Worm (Caenorhabditis elegans) whole organism, L4 larva: ENCODE measurements around the gene serp-1.2.

ENCODE experiments used
- D1046.2 ChIP-seq: fragments of 200-800 bp; sonication (Bioruptor generic); IDR thresholded peaks from 2 replicates; pipeline ENCODE4 v1.3.6; 2022; ENCODE audit warnings: missing genetic modification characterization, missing compliant biosample characterization
- F10B5.3 ChIP-seq: sonication (generic microtip); optimal IDR thresholded peaks from 2 replicates; lab custom pipeline; 2016; ENCODE audit warnings: mild to moderate bottlenecking, missing genetic modification characterization, missing compliant biosample characterization
- F26F4.8 ChIP-seq: fragments of 200-800 bp; sonication (Bioruptor generic); conservative IDR thresholded peaks from 2 replicates; pipeline ENCODE4 v1.3.6; 2022; ENCODE audit warnings: missing genetic modification characterization, missing compliant biosample characterization
- T20F7.1 ChIP-seq: fragments of 200-800 bp; sonication (Bioruptor generic); optimal IDR thresholded peaks from 2 replicates; lab custom pipeline; 2018; ENCODE audit warnings: mild to moderate bottlenecking, missing genetic modification characterization, missing compliant biosample characterization
- Y105C5A.15 ChIP-seq: fragments of 200-800 bp; sonication (Bioruptor generic); IDR thresholded peaks from 2 replicates; pipeline ENCODE4 v1.3.6; 2022; ENCODE audit warnings: missing genetic modification characterization, missing compliant biosample characterization
- Y48G9A.11 ChIP-seq: fragments of 200-800 bp; sonication (Bioruptor generic); IDR thresholded peaks from 2 replicates; pipeline ENCODE4 v1.3.6; 2022; ENCODE audit warnings: missing genetic modification reagents, missing genetic modification characterization, missing compliant biosample characterization
- Y75B8A.6 ChIP-seq: fragments of 200-800 bp; sonication (Bioruptor generic); IDR thresholded peaks from 2 replicates; pipeline ENCODE4 v1.3.6; 2022; ENCODE audit warnings: missing genetic modification reagents, missing genetic modification characterization, missing compliant biosample characterization
- ZK546.5 ChIP-seq, 2 experiments: sonication (generic microtip); optimal IDR thresholded peaks; 2 replicates each; lab custom pipeline; 2017; ENCODE audit warnings: missing biosample characterization in 2 of 2, missing genetic modification characterization in 2 of 2
- ceh-28 ChIP-seq: fragments of 150-350 bp; optimal IDR thresholded peaks from 2 replicates; lab custom pipeline; 2014; ENCODE audit warnings: missing biosample characterization, missing genetic modification reagents, missing genetic modification characterization
- ceh-32 ChIP-seq: sonication (generic microtip); optimal IDR thresholded peaks from 2 replicates; lab custom pipeline; 2016; ENCODE audit warnings: mild to moderate bottlenecking, missing genetic modification characterization, missing compliant biosample characterization; ENCODE audit not compliant: poor library complexity
- ceh-44 ChIP-seq: fragments of 200-800 bp; sonication (Bioruptor generic); IDR thresholded peaks from 2 replicates; pipeline ENCODE4 v1.3.6; 2022; ENCODE audit warnings: missing genetic modification reagents, missing genetic modification characterization, missing compliant biosample characterization
- ces-1 ChIP-seq: fragments of 150-350 bp; sonication (generic microtip); optimal IDR thresholded peaks from 4 replicates; lab custom pipeline; 2014; ENCODE audit warnings: missing biosample characterization, missing genetic modification reagents, missing genetic modification characterization
- ctbp-1 ChIP-seq: fragments of 200-800 bp; sonication (Bioruptor generic); IDR thresholded peaks from 2 replicates; pipeline ENCODE4 v1.3.6; 2022; ENCODE audit warnings: missing genetic modification reagents, missing genetic modification characterization, missing compliant biosample characterization
- daf-16 ChIP-seq, 3 experiments: sonication (generic microtip); optimal IDR thresholded peaks; 2 replicates each; lab custom pipeline; 2016 to 2017; ENCODE audit warnings: missing genetic modification characterization in 3 of 3, missing genetic modification reagents in 3 of 3, mild to moderate bottlenecking in 2 of 3, missing compliant biosample characterization in 2 of 3, missing biosample characterization in 1 of 3, moderate library complexity in 1 of 3
- daf-19 ChIP-seq: fragments of 200-800 bp; sonication (Bioruptor generic); conservative IDR thresholded peaks from 2 replicates; pipeline ENCODE4 v1.3.6; 2022; ENCODE audit warnings: missing genetic modification characterization, missing compliant biosample characterization
- daf-8 ChIP-seq: fragments of 200-800 bp; sonication (Bioruptor generic); IDR thresholded peaks from 2 replicates; pipeline ENCODE4 v1.3.6; 2022; ENCODE audit warnings: missing genetic modification characterization, missing compliant biosample characterization
- dmd-6 ChIP-seq: fragments of 200-800 bp; sonication (Bioruptor generic); IDR thresholded peaks from 2 replicates; pipeline ENCODE4 v1.3.6; 2022; ENCODE audit warnings: missing genetic modification reagents, missing genetic modification characterization, missing compliant biosample characterization
- dmd-8 ChIP-seq: fragments of 200-800 bp; sonication (Bioruptor generic); IDR thresholded peaks from 2 replicates; pipeline ENCODE4 v1.3.6; 2022; ENCODE audit warnings: missing genetic modification characterization, missing compliant biosample characterization
- dpl-1 ChIP-seq: fragments of 150-350 bp; optimal IDR thresholded peaks from 2 replicates; lab custom pipeline; 2014; ENCODE audit warnings: missing biosample characterization, missing genetic modification reagents, missing genetic modification characterization
- duxl-1 ChIP-seq: sonication (generic microtip); optimal IDR thresholded peaks from 2 replicates; lab custom pipeline; 2016; ENCODE audit warnings: mild to moderate bottlenecking, missing genetic modification characterization, moderate library complexity, missing compliant biosample characterization; ENCODE audit not compliant: poor library complexity
- dve-1 ChIP-seq: sonication (generic microtip); optimal IDR thresholded peaks from 2 replicates; lab custom pipeline; 2017; ENCODE audit warnings: antibody characterized with exemption, mild to moderate bottlenecking, missing genetic modification characterization, missing compliant biosample characterization; ENCODE audit not compliant: insufficient read depth
- egl-43 ChIP-seq: fragments of 200-800 bp; sonication (Bioruptor generic); IDR thresholded peaks from 2 replicates; pipeline ENCODE4 v1.3.6; 2022; ENCODE audit warnings: missing genetic modification reagents, missing genetic modification characterization, missing compliant biosample characterization
- fkh-10 ChIP-seq: fragments of 150-350 bp; optimal IDR thresholded peaks from 2 replicates; lab custom pipeline; 2014; ENCODE audit warnings: missing biosample characterization, missing genetic modification reagents, missing genetic modification characterization
- fos-1 ChIP-seq: fragments of 150-350 bp; optimal IDR thresholded peaks from 2 replicates; lab custom pipeline; 2014; ENCODE audit warnings: missing biosample characterization, missing genetic modification characterization
- hlh-11 ChIP-seq: fragments of 200-800 bp; sonication (Bioruptor generic); optimal IDR thresholded peaks from 2 replicates; lab custom pipeline; 2018; ENCODE audit warnings: mild to moderate bottlenecking, missing genetic modification characterization, missing compliant biosample characterization
- jun-1 ChIP-seq: fragments of 150-350 bp; optimal IDR thresholded peaks from 2 replicates; lab custom pipeline; 2014; ENCODE audit warnings: missing biosample characterization, missing genetic modification reagents, missing genetic modification characterization
- lin-29 ChIP-seq: fragments of 200-800 bp; sonication (Bioruptor generic); IDR thresholded peaks from 2 replicates; pipeline ENCODE4 v1.3.6; 2022; ENCODE audit warnings: missing genetic modification reagents, missing genetic modification characterization, missing compliant biosample characterization
- lin-38 ChIP-seq: fragments of 200-800 bp; sonication (Bioruptor generic); IDR thresholded peaks from 2 replicates; pipeline ENCODE4 v1.3.6; 2022; ENCODE audit warnings: missing genetic modification reagents, missing genetic modification characterization, missing compliant biosample characterization
- lir-3 ChIP-seq: sonication (generic microtip); optimal IDR thresholded peaks from 2 replicates; lab custom pipeline; 2016; ENCODE audit warnings: mild to moderate bottlenecking, missing genetic modification characterization, missing compliant biosample characterization
- madf-9 ChIP-seq: fragments of 200-800 bp; sonication (Bioruptor generic); conservative IDR thresholded peaks from 2 replicates; pipeline ENCODE4 v1.3.6; 2022; ENCODE audit warnings: missing genetic modification reagents, missing genetic modification characterization, missing compliant biosample characterization
- mdl-1 ChIP-seq, 2 experiments: fragments of 150-350 bp in 1 of 2; sonication (generic microtip) in 1 of 2; optimal IDR thresholded peaks; 2 replicates each; lab custom pipeline; 2014 to 2017; ENCODE audit warnings: missing biosample characterization in 2 of 2, missing genetic modification characterization in 2 of 2
- mdt-29 ChIP-seq: fragments of 200-800 bp; sonication (Bioruptor generic); IDR thresholded peaks from 2 replicates; pipeline ENCODE4 v1.3.6; 2022; ENCODE audit warnings: missing genetic modification reagents, missing genetic modification characterization, missing compliant biosample characterization
- mes-2 ChIP-seq: sonication (generic microtip); optimal IDR thresholded peaks from 2 replicates; lab custom pipeline; 2016; ENCODE audit warnings: missing genotype, mild to moderate bottlenecking, missing genetic modification characterization, missing compliant biosample characterization; ENCODE audit not compliant: poor library complexity, severe bottlenecking
- mxl-2 ChIP-seq: fragments of 200-800 bp; sonication (Bioruptor generic); conservative IDR thresholded peaks from 2 replicates; pipeline ENCODE4 v1.3.6; 2022; ENCODE audit warnings: missing genetic modification reagents, missing genetic modification characterization, missing compliant biosample characterization
- nhr-111 ChIP-seq: fragments of 200-800 bp; sonication (Bioruptor generic); optimal IDR thresholded peaks from 2 replicates; lab custom pipeline; 2018; ENCODE audit warnings: mild to moderate bottlenecking, missing genetic modification characterization, missing compliant biosample characterization
- nhr-237 ChIP-seq: sonication (generic microtip); optimal IDR thresholded peaks from 2 replicates; lab custom pipeline; 2017; ENCODE audit warnings: missing biosample characterization, missing genetic modification characterization
- nhr-25 ChIP-seq: sonication (generic microtip); optimal IDR thresholded peaks from 2 replicates; lab custom pipeline; 2017; ENCODE audit warnings: missing genetic modification characterization, mild to moderate bottlenecking, missing compliant biosample characterization, antibody characterized with exemption, moderate library complexity, borderline replicate concordance; ENCODE audit not compliant: insufficient read depth
- nhr-41 ChIP-seq: fragments of 200-800 bp; sonication (Bioruptor generic); IDR thresholded peaks from 2 replicates; pipeline ENCODE4 v1.3.6; 2022; ENCODE audit warnings: missing genetic modification reagents, missing genetic modification characterization, missing compliant biosample characterization
- nhr-42 ChIP-seq: fragments of 200-800 bp; sonication (Bioruptor generic); IDR thresholded peaks from 2 replicates; pipeline ENCODE4 v1.3.6; 2022; ENCODE audit warnings: missing genetic modification characterization, missing compliant biosample characterization
- nhr-76 ChIP-seq: fragments of 150-350 bp; optimal IDR thresholded peaks from 2 replicates; lab custom pipeline; 2014; ENCODE audit warnings: missing biosample characterization, missing genetic modification characterization
- pha-4 ChIP-seq, 2 experiments: fragments of 150-350 bp in 1 of 2; fragments of 200-800 bp in 1 of 2; sonication (Bioruptor generic) in 1 of 2; IDR thresholded peaks in 1 of 2; optimal IDR thresholded peaks in 1 of 2; 2 replicates each; pipeline versions ENCODE4 v1.3.6 to Lab custom; 2014 to 2022; ENCODE audit warnings: missing genetic modification characterization in 2 of 2, missing genetic modification reagents in 2 of 2, missing biosample characterization in 1 of 2, missing compliant biosample characterization in 1 of 2
- php-3 ChIP-seq: fragments of 200-800 bp; sonication (Bioruptor generic); IDR thresholded peaks from 2 replicates; pipeline ENCODE4 v1.3.6; 2022; ENCODE audit warnings: missing genetic modification reagents, missing genetic modification characterization, missing compliant biosample characterization
- saeg-2 ChIP-seq: fragments of 200-800 bp; sonication (Bioruptor generic); IDR thresholded peaks from 2 replicates; pipeline ENCODE4 v1.3.6; 2022; ENCODE audit warnings: missing genetic modification reagents, missing genetic modification characterization, missing compliant biosample characterization
- spr-3 ChIP-seq: fragments of 200-800 bp; sonication (Bioruptor generic); optimal IDR thresholded peaks from 2 replicates; lab custom pipeline; 2018; ENCODE audit warnings: mild to moderate bottlenecking, missing genetic modification characterization, missing compliant biosample characterization
- unc-39 ChIP-seq: sonication (generic microtip); optimal IDR thresholded peaks from 2 replicates; lab custom pipeline; 2017; ENCODE audit warnings: missing biosample characterization, missing genetic modification characterization
- vab-7 ChIP-seq: fragments of 200-800 bp; sonication (Bioruptor generic); IDR thresholded peaks from 2 replicates; pipeline ENCODE4 v1.3.6; 2022; ENCODE audit warnings: missing genetic modification reagents, missing genetic modification characterization, missing compliant biosample characterization
- zfp-2 ChIP-seq: sonication (generic microtip); optimal IDR thresholded peaks from 2 replicates; lab custom pipeline; 2016; ENCODE audit warnings: mild to moderate bottlenecking, missing genetic modification characterization, missing compliant biosample characterization
- zip-2 ChIP-seq: fragments of 150-350 bp; optimal IDR thresholded peaks from 2 replicates; lab custom pipeline; 2014; ENCODE audit warnings: missing biosample characterization, missing genetic modification characterization
- ztf-11 ChIP-seq: fragments of 150-350 bp; optimal IDR thresholded peaks from 2 replicates; lab custom pipeline; 2014; ENCODE audit warnings: missing biosample characterization, missing genetic modification characterization
- ztf-7 ChIP-seq: fragments of 150-350 bp; optimal IDR thresholded peaks from 2 replicates; lab custom pipeline; 2014; ENCODE audit warnings: missing biosample characterization, missing genetic modification characterization

Gene serp-1.2

DNA sequence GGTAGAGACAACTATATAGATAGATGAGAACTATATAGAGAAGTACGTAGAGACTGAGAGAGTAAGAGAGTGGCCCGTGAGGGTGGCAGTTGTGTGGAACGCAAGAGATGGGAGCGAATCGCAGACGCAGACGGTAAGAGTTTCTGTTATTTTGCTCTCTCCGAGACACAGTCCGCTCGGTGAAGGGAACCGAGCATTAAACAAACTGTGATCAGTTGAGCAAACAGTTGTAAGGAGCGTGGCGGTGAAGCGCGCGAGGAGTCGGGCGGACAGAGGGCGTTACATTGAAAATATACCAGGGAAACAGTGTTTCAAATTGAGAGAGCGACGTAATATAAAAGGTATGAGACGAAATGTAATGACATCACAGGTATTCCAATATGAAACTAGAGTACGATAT, 4.0 kb downstream of the serp-1.2 start (continued):
- TF ChIP-seq zip-2 (no peak), saeg-2 (GFP tag; lab: Robert Waterston, UW) (no peak), daf-16 (GFP tag; optimal IDR thresholded peaks at IDR 0.05; lab: Kevin White, UChicago) (no peak), daf-16 (tag; optimal IDR thresholded peaks at IDR 0.05; lab: Kevin White, UChicago) (peak; percentile 89), daf-19 (no peak), ctbp-1 (no peak), mes-2 (tag; lab: Kevin White, UChicago) (peak; percentile 65), ztf-7 (tag; lab: Kevin White, UChicago) (no peak), dmd-6 (GFP tag; lab: Robert Waterston, UW) (peak; percentile 91), D1046.2 (no peak), F26F4.8 (GFP tag; lab: Robert Waterston, UW) (no peak), pha-4 (GFP tag; IDR thresholded peaks at IDR 0.05; lab: Robert Waterston, UW) (0 out of 2 replicates have a peak, but pooled peaks have one; percentile 13), pha-4 (tag; optimal IDR thresholded peaks at IDR 0.05; lab: Kevin White, UChicago) (no peak), fkh-10 (GFP tag; lab: Kevin White, UChicago) (no peak), Y75B8A.6 (GFP tag; lab: Robert Waterston, UW) (no peak), ZK546.5 (tag; optimal IDR thresholded peaks at IDR 0.05; lab: Kevin White, UChicago) (no peak), madf-9 (no peak), jun-1 (tag; lab: Kevin White, UChicago) (no peak), zfp-2 (no peak), dpl-1 (GFP tag; lab: Kevin White, UChicago) (no peak), nhr-237 (tag; lab: Kevin White, UChicago) (no peak), lin-38 (GFP tag; lab: Robert Waterston, UW) (no peak), nhr-25 (no peak), ztf-11 (no peak), fos-1 (tag; lab: Kevin White, UChicago) (no peak), hlh-11 (tag; lab: Kevin White, UChicago) (peak; percentile 96), vab-7 (GFP tag; lab: Robert Waterston, UW) (no peak), spr-3 (GFP tag; lab: Kevin White, UChicago) (no peak), T20F7.1 (GFP tag; lab: Kevin White, UChicago) (peak; percentile 43), Y105C5A.15 (GFP tag; lab: Robert Waterston, UW) (no peak), nhr-41 (GFP tag; lab: Robert Waterston, UW) (no peak), duxl-1 (tag; lab: Kevin White, UChicago) (no peak), php-3 (GFP tag; lab: Robert Waterston, UW) (peak; percentile 64; the same call in 1 of the 2 replicates), ces-1 (GFP tag; lab: Kevin White, UChicago) (no peak), unc-39 (tag; lab: Kevin White, UChicago) (no peak), Y48G9A.11 (GFP tag; lab: Robert Waterston, UW) (no peak), nhr-111 (GFP tag; lab: Kevin White, UChicago) (no peak), mdl-1 (tag; optimal IDR thresholded peaks at IDR 0.05; lab: Kevin White, UChicago) (peak in 1 of 2 experiments; percentile 35), mxl-2 (GFP tag; lab: Robert Waterston, UW) (no peak), F10B5.3 (tag; lab: Kevin White, UChicago) (no peak), dve-1 (peak; percentile 78), lin-29 (GFP tag; lab: Robert Waterston, UW) (no peak), egl-43 (no peak), ceh-32 (tag; lab: Kevin White, UChicago) (no peak), mdt-29 (no peak), daf-8 (GFP tag; lab: Robert Waterston, UW) (no peak), ceh-44 (GFP tag; lab: Robert Waterston, UW) (no peak), lir-3 (tag; lab: Kevin White, UChicago) (no peak), nhr-42 (GFP tag; lab: Robert Waterston, UW) (no peak), ceh-28 (no peak), nhr-76 (tag; lab: Kevin White, UChicago) (no peak), dmd-8 (GFP tag; lab: Robert Waterston, UW) (no peak)
